Fruit fly (Drosophila melanogaster) whole organism, embryonic: ENCODE results near the gene CG11550.

Experiments
- CG10209 ChIP-seq: fragments of 200-800 bp; sonication (Bioruptor generic); optimal IDR thresholded peaks from 3 replicates; lab custom pipeline; 2017; ENCODE audit warnings: missing biosample characterization, mild to moderate bottlenecking, missing genetic modification characterization, missing genetic modification reagents
- CG10267 ChIP-seq: fragments of 200-800 bp; sonication (Bioruptor generic); optimal IDR thresholded peaks from 2 replicates; lab custom pipeline; 2018; ENCODE audit warnings: missing biosample characterization, mild to moderate bottlenecking, missing genetic modification characterization, moderate library complexity
- CG11723 ChIP-seq: fragments of 200-800 bp; sonication (Bioruptor generic); optimal IDR thresholded peaks from 2 replicates; lab custom pipeline; 2017; ENCODE audit warnings: missing biosample characterization, mild to moderate bottlenecking, missing genetic modification characterization
- CG12299 ChIP-seq: fragments of 200-800 bp; sonication (Bioruptor generic); optimal IDR thresholded peaks from 2 replicates; lab custom pipeline; 2018; ENCODE audit warnings: missing biosample characterization, mild to moderate bottlenecking, missing genetic modification characterization
- CG13775 ChIP-seq: fragments of 200-800 bp; sonication (Bioruptor generic); optimal IDR thresholded peaks from 3 replicates; lab custom pipeline; 2017; ENCODE audit warnings: missing biosample characterization, mild to moderate bottlenecking, missing genetic modification characterization
- CG14710 ChIP-seq: fragments of 200-800 bp; sonication (Bioruptor generic); optimal IDR thresholded peaks from 3 replicates; lab custom pipeline; 2019; ENCODE audit warnings: missing biosample characterization, mild to moderate bottlenecking, missing genetic modification characterization, moderate library complexity
- CG16779 ChIP-seq: fragments of 200-800 bp; sonication (Bioruptor generic); IDR thresholded peaks from 2 replicates; pipeline ENCODE4 v1.3.6; 2022; ENCODE audit warnings: missing biosample characterization, missing genetic modification characterization
- CG17186 ChIP-seq: fragments of 200-800 bp; sonication (Bioruptor generic); optimal IDR thresholded peaks from 3 replicates; lab custom pipeline; 2017; ENCODE audit warnings: missing biosample characterization, missing genetic modification reagents, missing genetic modification characterization
- CG1832 ChIP-seq: fragments of 200-800 bp; sonication (Bioruptor generic); optimal IDR thresholded peaks from 2 replicates; lab custom pipeline; 2017; ENCODE audit warnings: missing biosample characterization, mild to moderate bottlenecking, missing genetic modification characterization, inconsistent platforms
- CG31224 ChIP-seq: fragments of 200-800 bp; sonication (Bioruptor generic); IDR thresholded peaks from 2 replicates; pipeline ENCODE4 v1.3.6; 2022; ENCODE audit warnings: missing biosample characterization, missing genetic modification characterization
- CG31365 ChIP-seq: fragments of 200-800 bp; sonication (Bioruptor generic); optimal IDR thresholded peaks from 2 replicates; lab custom pipeline; 2018; ENCODE audit warnings: missing biosample characterization, mild to moderate bottlenecking, missing genetic modification characterization
- CG33213 ChIP-seq: fragments of 200-800 bp; sonication (Bioruptor generic); optimal IDR thresholded peaks from 3 replicates; lab custom pipeline; 2016; ENCODE audit warnings: missing biosample characterization, missing genetic modification characterization
- CG3847 ChIP-seq: fragments of 200-800 bp; sonication (Bioruptor generic); IDR thresholded peaks from 2 replicates; pipeline ENCODE4 v1.3.6; 2022; ENCODE audit warnings: missing biosample characterization, missing genetic modification characterization
- CG4424 ChIP-seq: fragments of 200-800 bp; sonication (Bioruptor generic); optimal IDR thresholded peaks from 3 replicates; lab custom pipeline; 2016; ENCODE audit warnings: missing biosample characterization, missing genetic modification characterization
- CG5180 ChIP-seq: fragments of 200-800 bp; sonication (Bioruptor generic); optimal IDR thresholded peaks from 3 replicates; lab custom pipeline; 2017; ENCODE audit warnings: missing biosample characterization, missing genetic modification characterization, mild to moderate bottlenecking, moderate library complexity, missing genetic modification reagents
- CG8924 ChIP-seq: fragments of 200-800 bp; optimal IDR thresholded peaks from 3 replicates; lab custom pipeline; 2019; ENCODE audit warnings: missing biosample characterization, mild to moderate bottlenecking, missing genetic modification characterization, moderate library complexity
- CG9817 ChIP-seq: fragments of 200-800 bp; sonication (Bioruptor generic); optimal IDR thresholded peaks from 2 replicates; lab custom pipeline; 2018; ENCODE audit warnings: missing biosample characterization, mild to moderate bottlenecking, missing genetic modification characterization, moderate library complexity
- D19A ChIP-seq: fragments of 200-800 bp; optimal IDR thresholded peaks from 3 replicates; lab custom pipeline; 2019; ENCODE audit warnings: missing biosample characterization, mild to moderate bottlenecking, missing genetic modification characterization, moderate library complexity
- Dp ChIP-seq: fragments of 200-800 bp; sonication (Bioruptor generic); optimal IDR thresholded peaks from 2 replicates; lab custom pipeline; 2018; ENCODE audit warnings: missing biosample characterization, mild to moderate bottlenecking, missing genetic modification characterization, moderate library complexity
- Dref ChIP-seq: fragments of 200-800 bp; sonication (Bioruptor generic); IDR thresholded peaks from 2 replicates; pipeline ENCODE4 v1.3.6; 2022; ENCODE audit warnings: missing biosample characterization, missing genetic modification characterization
- Ets65A ChIP-seq: fragments of 200-800 bp; sonication (Bioruptor generic); peaks from one replicate; lab custom pipeline; 2016; ENCODE audit warnings: missing biosample characterization, missing genetic modification characterization
- Gug ChIP-seq: fragments of 200-800 bp; sonication (Bioruptor generic); IDR thresholded peaks from 4 replicates; pipeline ENCODE4 v1.3.6; 2022; ENCODE audit warnings: missing biosample characterization, missing genetic modification characterization
- HHEX ChIP-seq: fragments of 200-800 bp; sonication (Bioruptor generic); optimal IDR thresholded peaks from 3 replicates; lab custom pipeline; 2017; ENCODE audit warnings: missing biosample characterization, mild to moderate bottlenecking, missing genetic modification characterization, missing genetic modification reagents
- HLHmδ ChIP-seq: fragments of 200-800 bp; sonication (Bioruptor generic); optimal IDR thresholded peaks from 2 replicates; lab custom pipeline; 2018; ENCODE audit warnings: missing biosample characterization, mild to moderate bottlenecking, missing genetic modification characterization, moderate library complexity
- Hmx ChIP-seq: fragments of 200-800 bp; sonication (Bioruptor generic); optimal IDR thresholded peaks from 2 replicates; lab custom pipeline; 2016; ENCODE audit warnings: missing biosample characterization, missing genetic modification characterization
- Hr39 ChIP-seq: fragments of >200 bp; optimal IDR thresholded peaks from 2 replicates; lab custom pipeline; 2017
- Hr51 ChIP-seq, 2 experiments: fragments of 200-800 bp; sonication (Bioruptor generic); optimal IDR thresholded peaks; 2 replicates in 1 of 2; 3 replicates in 1 of 2; lab custom pipeline; 2016 to 2018; ENCODE audit warnings: missing biosample characterization in 2 of 2, missing genetic modification characterization in 2 of 2, mild to moderate bottlenecking in 1 of 2, moderate library complexity in 1 of 2
- Lpt ChIP-seq: fragments of >200 bp; optimal IDR thresholded peaks from 2 replicates; lab custom pipeline; 2018; ENCODE audit warnings: missing biosample characterization, missing genetic modification characterization
- Poxn ChIP-seq: fragments of 200-800 bp; sonication (Bioruptor generic); IDR thresholded peaks from 2 replicates; pipeline ENCODE4 v1.3.6; 2022; ENCODE audit warnings: missing biosample characterization, missing genetic modification characterization
- Rx ChIP-seq: fragments of 200-800 bp; sonication (Bioruptor generic); IDR thresholded peaks from 2 replicates; pipeline ENCODE4 v1.3.6; 2022; ENCODE audit warnings: missing biosample characterization, missing genetic modification characterization
- Sox100B ChIP-seq: fragments of 200-800 bp; sonication (Bioruptor generic); optimal IDR thresholded peaks from 3 replicates; lab custom pipeline; 2018; ENCODE audit warnings: missing biosample characterization, mild to moderate bottlenecking, missing genetic modification characterization
- Stat92E ChIP-seq, 3 experiments: fragments of >200 bp in 2 of 3; fragments of 200-800 bp in 1 of 3; sonication (Bioruptor generic) in 1 of 3; optimal IDR thresholded peaks; 2 replicates each; lab custom pipeline; 2017 to 2019; ENCODE audit warnings: missing biosample characterization in 3 of 3, missing genetic modification characterization in 3 of 3, mild to moderate bottlenecking in 1 of 3, moderate library complexity in 1 of 3
- amos ChIP-seq: fragments of 200-800 bp; sonication (Bioruptor generic); IDR thresholded peaks from 2 replicates; pipeline ENCODE4 v1.3.6; 2022; ENCODE audit warnings: missing biosample characterization, missing genetic modification characterization; ENCODE audit not compliant: partially characterized antibody
- aop ChIP-seq: fragments of 200-800 bp; sonication (Bioruptor generic); IDR thresholded peaks from 2 replicates; pipeline ENCODE4 v1.3.6; 2022; ENCODE audit warnings: missing biosample characterization, missing genetic modification characterization
- ato ChIP-seq: fragments of 200-800 bp; sonication (Bioruptor generic); IDR thresholded peaks from 2 replicates; pipeline ENCODE4 v1.3.6; 2022; ENCODE audit warnings: missing biosample characterization, missing genetic modification characterization; ENCODE audit not compliant: partially characterized antibody
- bcd ChIP-seq: fragments of 200-800 bp; sonication (Bioruptor generic); optimal IDR thresholded peaks from 2 replicates; lab custom pipeline; 2017; ENCODE audit warnings: missing biosample characterization, mild to moderate bottlenecking, missing genetic modification characterization
- bigmax ChIP-seq: fragments of 200-800 bp; sonication (Bioruptor generic); optimal IDR thresholded peaks from 2 replicates; lab custom pipeline; 2018; ENCODE audit warnings: missing biosample characterization, mild to moderate bottlenecking, missing genetic modification characterization
- crp ChIP-seq, 2 experiments: fragments of 200-800 bp; sonication (Bioruptor generic); optimal IDR thresholded peaks; 2 replicates in 1 of 2; 3 replicates in 1 of 2; lab custom pipeline; 2017; ENCODE audit warnings: missing biosample characterization in 2 of 2, missing genetic modification characterization in 2 of 2, mild to moderate bottlenecking in 1 of 2, moderate library complexity in 1 of 2
- dmrt99B ChIP-seq: fragments of 200-800 bp; sonication (Bioruptor generic); optimal IDR thresholded peaks from 2 replicates; lab custom pipeline; 2018; ENCODE audit warnings: missing biosample characterization, mild to moderate bottlenecking, missing genetic modification characterization, moderate library complexity
- fd102C ChIP-seq: fragments of 200-800 bp; sonication (Bioruptor generic); optimal IDR thresholded peaks from 2 replicates; lab custom pipeline; 2018; ENCODE audit warnings: missing biosample characterization, mild to moderate bottlenecking, missing genetic modification characterization, moderate library complexity
- grn ChIP-seq: fragments of 200-800 bp; sonication (Bioruptor generic); optimal IDR thresholded peaks from 3 replicates; lab custom pipeline; 2017; ENCODE audit warnings: missing biosample characterization, missing genetic modification characterization
- insv ChIP-seq, 2 experiments: fragments of 200-800 bp; sonication (Bioruptor generic); optimal IDR thresholded peaks; 3 replicates each; lab custom pipeline; 2016 to 2018; ENCODE audit warnings: missing biosample characterization in 2 of 2, missing genetic modification characterization in 2 of 2
- jing ChIP-seq: fragments of 200-800 bp; sonication (Bioruptor generic); optimal IDR thresholded peaks from 2 replicates; lab custom pipeline; 2018; ENCODE audit warnings: missing biosample characterization, mild to moderate bottlenecking, missing genetic modification characterization
- p53 ChIP-seq: fragments of 200-800 bp; sonication (Bioruptor generic); optimal IDR thresholded peaks from 2 replicates; lab custom pipeline; 2016; ENCODE audit warnings: missing biosample characterization, missing genetic modification characterization
- pho ChIP-seq: fragments of 200-800 bp; sonication (Bioruptor generic); optimal IDR thresholded peaks from 2 replicates; lab custom pipeline; 2016; ENCODE audit warnings: missing biosample characterization, missing genetic modification characterization
- prd ChIP-seq, 3 experiments: fragments of >200 bp in 2 of 3; fragments of 200-800 bp in 1 of 3; sonication (Bioruptor generic) in 1 of 3; optimal IDR thresholded peaks in 2 of 3; IDR thresholded peaks in 1 of 3; 2 replicates in 2 of 3; 3 replicates in 1 of 3; pipeline versions ENCODE4 v1.3.6 to Lab custom; 2017 to 2022; ENCODE audit warnings: missing biosample characterization in 1 of 3, missing genetic modification characterization in 1 of 3
- seq ChIP-seq: fragments of 200-800 bp; sonication (Bioruptor generic); IDR thresholded peaks from 2 replicates; pipeline ENCODE4 v1.3.6; 2022; ENCODE audit warnings: missing biosample characterization, missing genetic modification characterization
- shn ChIP-seq: fragments of 200-800 bp; sonication (Bioruptor generic); optimal IDR thresholded peaks from 3 replicates; lab custom pipeline; 2016; ENCODE audit warnings: missing biosample characterization, missing genetic modification characterization
- sisA ChIP-seq: fragments of 200-800 bp; sonication (Bioruptor generic); IDR thresholded peaks from 2 replicates; pipeline ENCODE4 v1.3.6; 2022; ENCODE audit warnings: missing biosample characterization, missing genetic modification characterization
- tio ChIP-seq: fragments of 200-800 bp; sonication (Bioruptor generic); optimal IDR thresholded peaks from 2 replicates; lab custom pipeline; 2017; ENCODE audit warnings: missing biosample characterization, missing genetic modification characterization, inconsistent platforms
- vvl ChIP-seq: fragments of 200-800 bp; sonication (Bioruptor generic); IDR thresholded peaks from 2 replicates; pipeline ENCODE4 v1.3.6; 2022; ENCODE audit warnings: missing biosample characterization, missing genetic modification characterization

Gene CG11550

dm6 chr3R:31689727-31690126, 10.0 kb upstream of the CG11550 start (continued):
- TF ChIP-seq Lpt (GFP tag; lab: Kevin White, UChicago) = no peak
- peak; percentile 42 for TF ChIP-seq CG14710 (tag; lab: Kevin White, UChicago)
- TF ChIP-seq CG10209 = no peak
- no peak for TF ChIP-seq bcd (GFP tag; lab: Kevin White, UChicago)
- no peak for TF ChIP-seq Rx (GFP tag; lab: Robert Waterston, UW)
- no peak for TF ChIP-seq HLHmδ (GFP tag; lab: Kevin White, UChicago)
- TF ChIP-seq vvl (GFP tag; lab: Robert Waterston, UW) = no peak
- TF ChIP-seq amos (GFP tag; lab: Robert Waterston, UW) = no peak
- TF ChIP-seq CG31224 = no peak
- TF ChIP-seq insv (GFP tag; optimal IDR thresholded peaks at IDR 0.05; lab: Kevin White, UChicago) = no peak
- TF ChIP-seq jing (GFP tag; lab: Kevin White, UChicago) = no peak
- peak; percentile 3 for TF ChIP-seq Sox100B
- TF ChIP-seq CG4424 = peak; percentile 45
- peak in 1 of 3 experiments; percentile 39 for TF ChIP-seq Stat92E (GFP tag; optimal IDR thresholded peaks at IDR 0.05; lab: Kevin White, UChicago)
- TF ChIP-seq grn (GFP tag; lab: Kevin White, UChicago) = no peak
- no peak for TF ChIP-seq bigmax
- TF ChIP-seq Hr51 (GFP tag; optimal IDR thresholded peaks at IDR 0.05; lab: Kevin White, UChicago) = no peak
- TF ChIP-seq ato (GFP tag; lab: Robert Waterston, UW) = no peak
- no peak for TF ChIP-seq aop (GFP tag; lab: Robert Waterston, UW)
- peak; percentile 23 for TF ChIP-seq tio
- TF ChIP-seq Dref (GFP tag; lab: Robert Waterston, UW) = no peak
- no peak for TF ChIP-seq Hmx (GFP tag; lab: Kevin White, UChicago)
- no peak for TF ChIP-seq Hr39 (lab: Kevin White, UChicago)
- TF ChIP-seq D19A (tag; lab: Kevin White, UChicago) = peak; percentile 31
- TF ChIP-seq dmrt99B = no peak
- TF ChIP-seq sisA = no peak
- TF ChIP-seq CG33213 (GFP tag; lab: Kevin White, UChicago) = no peak
- peak; percentile 42 for TF ChIP-seq CG10267 (tag; lab: Kevin White, UChicago)
- TF ChIP-seq CG11723 = no peak
- no peak for TF ChIP-seq crp (GFP tag; optimal IDR thresholded peaks at IDR 0.05; lab: Kevin White, UChicago)
- TF ChIP-seq p53 (GFP tag; lab: Kevin White, UChicago) = no peak
- no peak for TF ChIP-seq fd102C
- no peak for TF ChIP-seq seq
- peak; percentile 69 for TF ChIP-seq Ets65A (GFP tag; lab: Kevin White, UChicago)
- TF ChIP-seq shn = no peak
- no peak for TF ChIP-seq Dp (GFP tag; lab: Kevin White, UChicago)
- TF ChIP-seq CG9817 = no peak
- TF ChIP-seq CG1832 = no peak
- no peak for TF ChIP-seq Poxn
- no peak for TF ChIP-seq CG16779 (GFP tag; lab: Robert Waterston, UW)
- no peak for TF ChIP-seq CG17186 (GFP tag; lab: Kevin White, UChicago)
- TF ChIP-seq CG13775 (GFP tag; lab: Kevin White, UChicago) = no peak
- no peak for TF ChIP-seq Gug (GFP tag; lab: Robert Waterston, UW)
- TF ChIP-seq CG31365 (tag; lab: Kevin White, UChicago) = no peak
- no peak for TF ChIP-seq CG5180
- no peak for TF ChIP-seq HHEX (GFP tag; lab: Kevin White, UChicago)
- TF ChIP-seq prd (optimal IDR thresholded peaks at IDR 0.05; lab: Kevin White, UChicago) = no peak
- no peak for TF ChIP-seq prd (GFP tag; IDR thresholded peaks at IDR 0.05; lab: Robert Waterston, UW)
- no peak for TF ChIP-seq pho (GFP tag; lab: Kevin White, UChicago)
- no peak for TF ChIP-seq CG8924 (tag; lab: Kevin White, UChicago)
- no peak for TF ChIP-seq CG12299 (tag; lab: Kevin White, UChicago)
- TF ChIP-seq CG3847 (GFP tag; lab: Robert Waterston, UW) = no peak
